Worm (Caenorhabditis elegans): ENCODE data around the gene M18.3.

Gene M18.3

DNA sequence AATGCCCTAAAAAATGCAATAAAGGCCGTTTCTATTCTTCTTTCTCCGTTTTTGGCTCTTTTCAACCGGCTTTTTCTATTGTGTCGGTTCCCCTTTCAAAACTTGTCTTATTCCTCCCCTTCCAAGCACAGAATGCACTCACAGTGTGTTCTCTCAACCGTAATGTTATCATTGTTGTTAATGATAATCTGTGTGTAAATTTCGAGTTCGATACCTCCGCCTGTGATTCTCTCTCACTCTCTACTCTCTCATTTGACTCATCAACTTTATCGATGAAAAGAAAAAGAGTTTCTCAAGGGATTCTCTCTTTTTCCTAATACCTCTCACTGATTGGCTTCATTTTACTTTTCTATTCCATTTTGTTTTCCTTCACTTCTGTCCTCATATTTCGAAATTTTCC lies 23.1 kb downstream of the M18.3 start:
- TF ChIP-seq ceh-22 (tag; optimal IDR thresholded peaks at IDR 0.05) (no peak), tbx-7 (tag; optimal IDR thresholded peaks at IDR 0.05) (no peak), madf-2 (tag; optimal IDR thresholded peaks at IDR 0.05) (no peak), pax-1 (tag; optimal IDR thresholded peaks at IDR 0.05) (no peak), npax-4 (tag; optimal IDR thresholded peaks at IDR 0.05) (no peak), ceh-14 (tag; optimal IDR thresholded peaks at IDR 0.05) (no peak), hlh-15 (tag; optimal IDR thresholded peaks at IDR 0.05) (no peak)

DNA sequence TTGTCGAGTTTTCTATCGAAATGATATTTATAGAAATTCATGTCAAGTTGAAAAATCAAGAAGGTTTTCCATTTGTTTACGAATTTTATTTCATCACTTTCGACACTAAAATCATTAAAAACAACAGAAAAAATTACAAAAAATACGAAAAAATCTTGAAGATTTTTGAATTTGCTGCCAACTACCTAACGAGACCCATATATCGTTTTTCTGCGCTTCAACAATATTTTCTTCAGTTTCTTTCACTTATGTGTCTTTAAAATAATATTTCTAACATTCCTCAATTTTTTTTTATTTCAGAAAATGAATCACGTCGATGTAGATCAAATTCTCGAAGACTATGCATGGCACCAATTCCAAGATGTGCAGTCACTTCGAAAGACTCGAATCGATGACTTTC lies 23.5 kb downstream of the M18.3 start, which contains the start of gene lin-24:
Gene lin-24 (plus strand): TSS at position 301 of the 400 bp plus-strand sequence.
- no peak for TF ChIP-seq fkh-10 (GFP tag; optimal IDR thresholded peaks at IDR 0.05)
- no peak for TF ChIP-seq elt-2 (tag; optimal IDR thresholded peaks at IDR 0.05)
- no peak for TF ChIP-seq ceh-34 (tag; optimal IDR thresholded peaks at IDR 0.05)
- no peak for TF ChIP-seq sdc-2 (tag; optimal IDR thresholded peaks at IDR 0.05)

DNA sequence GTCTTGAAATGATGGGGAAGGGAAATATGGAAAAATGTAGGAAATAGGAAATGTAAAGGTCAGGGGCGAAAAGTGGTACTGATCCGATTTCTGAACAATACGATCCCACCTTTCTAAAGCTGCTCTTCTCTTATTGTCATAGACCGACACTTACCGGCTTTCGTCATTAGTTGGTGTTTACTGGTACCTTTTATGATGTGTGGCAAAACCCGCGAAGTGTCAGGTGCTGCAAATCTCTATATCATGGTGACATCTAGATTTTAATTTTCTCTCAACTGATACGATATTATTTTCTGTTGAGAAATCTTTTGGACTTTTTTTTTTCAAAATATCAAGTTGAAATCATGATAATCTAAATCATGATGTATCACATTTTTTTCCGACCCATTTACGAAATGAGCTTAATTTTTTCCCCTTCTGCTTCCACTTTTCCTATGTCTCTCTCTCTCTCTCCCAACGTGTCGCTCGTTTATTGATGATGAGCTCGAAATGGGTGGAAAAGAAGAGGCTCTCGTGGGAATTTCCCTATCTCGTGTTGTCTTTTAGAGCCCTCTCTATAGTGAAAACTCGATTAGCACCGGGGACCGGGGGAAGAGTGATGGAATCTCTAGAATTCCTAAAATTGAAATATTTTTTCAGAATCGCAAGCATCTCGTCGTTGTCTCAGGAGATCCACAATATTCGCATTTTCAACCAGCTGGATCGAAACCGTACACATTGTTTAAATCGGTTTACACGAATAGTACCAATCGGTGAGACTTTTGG lies 25.8 kb downstream of the M18.3 start:
- TF ChIP-seq K09A11.1 (tag; optimal IDR thresholded peaks at IDR 0.05; ENCODE audit: insufficient read depth): no peak
- TF ChIP-seq pha-4 (tag; optimal IDR thresholded peaks at IDR 0.05): no peak
- no peak for TF ChIP-seq zip-5 (tag; optimal IDR thresholded peaks at IDR 0.05)
- TF ChIP-seq unc-86 (tag; optimal IDR thresholded peaks at IDR 0.05): no peak
- TF ChIP-seq ahr-1 (tag; optimal IDR thresholded peaks at IDR 0.05): no peak
- no peak for TF ChIP-seq dmd-4 (tag; optimal IDR thresholded peaks at IDR 0.05; ENCODE audit: borderline replicate concordance)
- TF ChIP-seq eyg-1 (tag; optimal IDR thresholded peaks at IDR 0.05): no peak
- TF ChIP-seq ttx-3 (tag; optimal IDR thresholded peaks at IDR 0.05): no peak
- no peak for TF ChIP-seq fkh-10 (GFP tag; optimal IDR thresholded peaks at IDR 0.05)
- no peak for TF ChIP-seq ets-4 (tag; optimal IDR thresholded peaks at IDR 0.05)
- no peak for TF ChIP-seq ceh-30 (tag; optimal IDR thresholded peaks at IDR 0.05)
- no peak for TF ChIP-seq ztf-16 (tag; optimal IDR thresholded peaks at IDR 0.05)
- no peak for TF ChIP-seq ceh-31 (tag; optimal IDR thresholded peaks at IDR 0.05)
- TF ChIP-seq pag-3 (tag; optimal IDR thresholded peaks at IDR 0.05; ENCODE audit: borderline replicate concordance): no peak
- TF ChIP-seq nhr-232 (tag; optimal IDR thresholded peaks at IDR 0.05): no peak

DNA sequence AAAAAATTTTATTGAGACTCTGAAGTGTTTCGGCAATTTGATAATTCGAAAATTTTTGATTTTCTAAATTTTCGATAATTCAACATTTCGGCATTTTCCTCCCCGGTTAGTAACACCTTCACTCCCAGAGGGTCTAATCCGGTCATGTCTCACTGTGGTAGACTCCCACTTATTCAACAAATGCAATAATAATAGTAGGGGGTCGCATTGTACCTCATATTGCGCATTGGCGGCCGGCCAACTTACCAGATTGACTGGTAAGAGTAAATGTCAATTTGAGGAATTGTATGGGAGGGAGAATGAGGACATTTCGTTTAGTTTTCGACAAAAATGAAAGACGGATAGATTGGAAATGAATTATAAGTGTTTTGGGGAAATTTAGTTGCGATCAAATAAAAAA lies 28.1 kb downstream of the M18.3 start:
- TF ChIP-seq ceh-45 (GFP tag; IDR thresholded peaks at IDR 0.05): no peak
- no peak for TF ChIP-seq ztf-16 (tag; optimal IDR thresholded peaks at IDR 0.05)
- TF ChIP-seq hlh-8 (tag; optimal IDR thresholded peaks at IDR 0.05): no peak
- no peak for TF ChIP-seq pqm-1 (tag; optimal IDR thresholded peaks at IDR 0.05)
- TF ChIP-seq dmd-4 (tag; optimal IDR thresholded peaks at IDR 0.05; ENCODE audit: borderline replicate concordance): no peak
- no peak for TF ChIP-seq ref-2 (tag; optimal IDR thresholded peaks at IDR 0.05)
- TF ChIP-seq tbx-7 (tag; optimal IDR thresholded peaks at IDR 0.05): no peak
- no peak for TF ChIP-seq elt-2 (tag; optimal IDR thresholded peaks at IDR 0.05)
- no peak for TF ChIP-seq fkh-6 (tag; optimal IDR thresholded peaks at IDR 0.05)
- TF ChIP-seq ceh-9 (tag; optimal IDR thresholded peaks at IDR 0.05): no peak
- no peak for TF ChIP-seq pax-1 (tag; optimal IDR thresholded peaks at IDR 0.05)
- TF ChIP-seq ceh-48 (tag; optimal IDR thresholded peaks at IDR 0.05): no peak
- no peak for TF ChIP-seq syd-9 (tag; optimal IDR thresholded peaks at IDR 0.05)
- no peak for TF ChIP-seq gmeb-2 (tag; optimal IDR thresholded peaks at IDR 0.05)
- TF ChIP-seq ets-4 (tag; optimal IDR thresholded peaks at IDR 0.05): no peak
- TF ChIP-seq nfya-1 (tag; optimal IDR thresholded peaks at IDR 0.05): no peak
- TF ChIP-seq K02D7.2 (tag; optimal IDR thresholded peaks at IDR 0.05): no peak
